Fruit fly (Drosophila melanogaster) whole organism, embryonic: ENCODE data around the gene CG14022.

Experiments
- CG10267 ChIP-seq: fragments of 200-800 bp; sonication (Bioruptor generic); optimal IDR thresholded peaks from 2 replicates; lab custom pipeline; 2018; ENCODE audit warnings: missing biosample characterization, mild to moderate bottlenecking, missing genetic modification characterization, moderate library complexity
- CG11093 ChIP-seq: fragments of 200-800 bp; sonication (Bioruptor generic); IDR thresholded peaks from 3 replicates; pipeline ENCODE4 v1.3.6; 2022; ENCODE audit warnings: missing biosample characterization, missing genetic modification characterization
- CG11723 ChIP-seq: fragments of 200-800 bp; sonication (Bioruptor generic); optimal IDR thresholded peaks from 2 replicates; lab custom pipeline; 2017; ENCODE audit warnings: missing biosample characterization, mild to moderate bottlenecking, missing genetic modification characterization
- CG17359 ChIP-seq: fragments of 200-800 bp; sonication (Bioruptor generic); optimal IDR thresholded peaks from 3 replicates; lab custom pipeline; 2018; ENCODE audit warnings: missing biosample characterization, mild to moderate bottlenecking, missing genetic modification characterization, moderate library complexity
- CG18619 ChIP-seq: fragments of 200-800 bp; sonication (Bioruptor generic); optimal IDR thresholded peaks from 3 replicates; lab custom pipeline; 2017; ENCODE audit warnings: missing biosample characterization, mild to moderate bottlenecking, missing genetic modification characterization
- CG2678 ChIP-seq: fragments of 200-800 bp; sonication (Bioruptor generic); optimal IDR thresholded peaks from 3 replicates; lab custom pipeline; 2019; ENCODE audit warnings: missing biosample characterization, mild to moderate bottlenecking, missing genetic modification characterization, moderate library complexity
- CG4617 ChIP-seq: fragments of 200-800 bp; sonication (Bioruptor generic); optimal IDR thresholded peaks from 3 replicates; lab custom pipeline; 2016; ENCODE audit warnings: missing biosample characterization, missing genetic modification characterization, borderline replicate concordance
- Lhr ChIP-seq: fragments of 200-800 bp; sonication (Bioruptor generic); optimal IDR thresholded peaks from 3 replicates; lab custom pipeline; 2017; ENCODE audit warnings: mild to moderate bottlenecking, missing biosample characterization, missing genetic modification reagents, missing genetic modification characterization
- Med ChIP-seq: fragments of 200-800 bp; sonication (Bioruptor generic); peaks from one replicate; lab custom pipeline; 2016; ENCODE audit warnings: missing biosample characterization, missing genetic modification characterization, mild to moderate bottlenecking, inconsistent platforms, moderate library complexity
- abd-A ChIP-seq: fragments of 200-800 bp; sonication (Bioruptor generic); optimal IDR thresholded peaks from 3 replicates; lab custom pipeline; 2019; ENCODE audit warnings: missing biosample characterization, mild to moderate bottlenecking, missing genetic modification characterization, moderate library complexity
- dati ChIP-seq: fragments of 200-800 bp; sonication (Bioruptor generic); IDR thresholded peaks from 2 replicates; pipeline ENCODE4 v1.3.6; 2022; ENCODE audit warnings: missing biosample characterization, missing genetic modification characterization
- insv ChIP-seq, 2 experiments: fragments of 200-800 bp; sonication (Bioruptor generic); optimal IDR thresholded peaks; 3 replicates each; lab custom pipeline; 2016 to 2018; ENCODE audit warnings: missing biosample characterization in 2 of 2, missing genetic modification characterization in 2 of 2

DNA sequence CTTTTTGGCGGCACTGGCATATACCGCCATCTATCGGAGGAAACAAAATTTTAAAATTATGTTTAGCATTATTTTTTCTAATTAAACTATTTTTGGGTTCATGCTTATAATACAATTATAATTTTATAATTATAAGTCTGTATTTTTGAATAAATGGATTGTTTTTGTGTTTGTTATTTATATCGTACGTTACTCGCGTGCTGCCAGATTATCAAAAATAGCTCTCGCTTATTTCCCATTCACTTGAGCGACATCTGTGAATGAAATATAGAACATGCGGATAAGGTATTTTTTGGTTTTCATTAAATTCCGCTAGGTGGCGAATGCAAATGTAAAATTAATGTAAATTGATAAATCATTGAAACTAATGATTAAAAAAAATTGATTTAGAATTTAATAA, 37.2 kb upstream of the CG14022 start:
- TF ChIP-seq Lhr (GFP tag; lab: Kevin White, UChicago) (peak; percentile 57), CG10267 (peak; percentile 60), CG17359 (tag; lab: Kevin White, UChicago) (no peak), abd-A (tag; lab: Kevin White, UChicago) (no peak), Med (GFP tag; lab: Kevin White, UChicago) (peak; percentile 16), dati (GFP tag; lab: Robert Waterston, UW) (no peak), CG4617 (GFP tag; lab: Kevin White, UChicago) (no peak), CG11723 (GFP tag; lab: Kevin White, UChicago) (no peak), CG2678 (tag; lab: Kevin White, UChicago) (no peak), CG11093 (no peak), CG18619 (no peak), insv (GFP tag; optimal IDR thresholded peaks at IDR 0.05; lab: Kevin White, UChicago) (peak in 1 of 2 experiments; percentile 54)
